Worm (Caenorhabditis elegans) whole organism, young adult: Measurements from ENCODE around the gene srsx-5.
A peak's percentile ranks its signal among the peaks of the same experiment; 100 is the strongest.

ENCODE experiments used
- D2030.7 ChIP-seq: fragments of 200-800 bp; sonication (Bioruptor generic); IDR thresholded peaks from 2 replicates; pipeline ENCODE4 v1.3.6; 2022; ENCODE audit warnings: missing genetic modification reagents, missing genetic modification characterization, missing compliant biosample characterization
- F10E7.11 ChIP-seq: sonication (generic microtip); optimal IDR thresholded peaks from 2 replicates; lab custom pipeline; 2017; ENCODE audit warnings: mild to moderate bottlenecking, missing genetic modification characterization, moderate library complexity, missing compliant biosample characterization
- F33H1.4 ChIP-seq: fragments of 200-800 bp; sonication (Bioruptor generic); IDR thresholded peaks from 2 replicates; pipeline ENCODE4 v1.3.6; 2022; ENCODE audit warnings: missing genetic modification reagents, missing genetic modification characterization, missing compliant biosample characterization
- K12H6.12 ChIP-seq: fragments of 200-800 bp; sonication (Bioruptor generic); optimal IDR thresholded peaks from 2 replicates; lab custom pipeline; 2018; ENCODE audit warnings: mild to moderate bottlenecking, missing genetic modification characterization, missing compliant biosample characterization
- Y67H2A.10 ChIP-seq: fragments of 200-800 bp; sonication (Bioruptor generic); conservative IDR thresholded peaks from 2 replicates; pipeline ENCODE4 v1.3.6; 2022; ENCODE audit warnings: missing genetic modification reagents, missing genetic modification characterization, missing compliant biosample characterization
- ama-1 ChIP-seq, 3 experiments: fragments of 150-350 bp in 1 of 3; sonication (generic microtip) in 2 of 3; optimal IDR thresholded peaks; 2 replicates each; lab custom pipeline; 2014 to 2018; ENCODE audit warnings: missing biosample characterization in 2 of 3, missing genetic modification characterization in 2 of 3, missing genetic modification reagents in 2 of 3
- hmg-1.2 ChIP-seq: fragments of 200-800 bp; sonication (Bioruptor generic); IDR thresholded peaks from 2 replicates; pipeline ENCODE4 v1.3.6; 2022; ENCODE audit warnings: missing genetic modification reagents, missing genetic modification characterization, missing compliant biosample characterization
- lin-35 ChIP-seq, 3 experiments: fragments of 150-350 bp in 2 of 3; sonication (generic microtip) in 1 of 3; optimal IDR thresholded peaks; 2 replicates each; lab custom pipeline; 2014 to 2018; ENCODE audit warnings: missing biosample characterization in 3 of 3, missing genetic modification characterization in 3 of 3, missing genetic modification reagents in 3 of 3
- mcd-1 ChIP-seq: fragments of 200-800 bp; sonication (Bioruptor generic); IDR thresholded peaks from 2 replicates; pipeline ENCODE4 v1.3.6; 2022; ENCODE audit warnings: missing genetic modification reagents, missing genetic modification characterization, missing compliant biosample characterization
- nfya-1 ChIP-seq: sonication (generic microtip); optimal IDR thresholded peaks from 2 replicates; lab custom pipeline; 2017; ENCODE audit warnings: antibody characterized with exemption, missing compliant biosample characterization, missing genetic modification characterization, borderline replicate concordance; ENCODE audit not compliant: insufficient read depth
- pha-4 ChIP-seq: fragments of 150-350 bp; sonication (generic microtip); optimal IDR thresholded peaks from 2 replicates; lab custom pipeline; 2014; ENCODE audit warnings: missing biosample characterization, missing genetic modification reagents, missing genetic modification characterization
- sdz-38 ChIP-seq: sonication (generic microtip); optimal IDR thresholded peaks from 2 replicates; lab custom pipeline; 2016; ENCODE audit warnings: missing genotype, missing genetic modification characterization, missing compliant biosample characterization
- sea-2 ChIP-seq: fragments of 200-800 bp; sonication (Bioruptor generic); IDR thresholded peaks from 2 replicates; pipeline ENCODE4 v1.3.6; 2022; ENCODE audit warnings: missing genetic modification characterization, missing compliant biosample characterization
- snpc-4 ChIP-seq, 5 experiments: fragments of 150-350 bp in 1 of 5; sonication (generic microtip) in 4 of 5; optimal IDR thresholded peaks; 2 replicates each; lab custom pipeline; 2014 to 2018; ENCODE audit warnings: missing genetic modification characterization in 5 of 5, missing biosample characterization in 3 of 5, antibody characterized with exemption in 2 of 5, mild to moderate bottlenecking in 2 of 5, missing compliant biosample characterization in 2 of 5, missing genotype in 2 of 5, moderate library complexity in 2 of 5, missing genetic modification reagents in 1 of 5

ce11 chrV:7888036-7888435, 40.7 kb upstream of the srsx-5 start:
- TF ChIP-seq K12H6.12 (tag; lab: Kevin White, UChicago) (no peak), F33H1.4 (no peak), hmg-1.2 (GFP tag; lab: Robert Waterston, UW) (no peak), snpc-4 (GFP tag; optimal IDR thresholded peaks at IDR 0.05; lab: Kevin White, UChicago) (no peak), snpc-4 (tag; optimal IDR thresholded peaks at IDR 0.05; lab: Kevin White, UChicago) (peak in 3 of 4 experiments; percentile 34 to 81 (median 49)), mcd-1 (GFP tag; lab: Robert Waterston, UW) (no peak), nfya-1 (tag; lab: Kevin White, UChicago) (no peak), lin-35 (GFP tag; optimal IDR thresholded peaks at IDR 0.05; lab: Kevin White, UChicago) (no peak), pha-4 (tag; lab: Kevin White, UChicago) (no peak), Y67H2A.10 (GFP tag; lab: Robert Waterston, UW) (no peak), sdz-38 (tag; lab: Kevin White, UChicago) (no peak), sea-2 (GFP tag; lab: Robert Waterston, UW) (no peak), ama-1 (optimal IDR thresholded peaks at IDR 0.05; lab: Kevin White, UChicago) (no peak), ama-1 (GFP tag; optimal IDR thresholded peaks at IDR 0.05; lab: Kevin White, UChicago) (no peak), D2030.7 (GFP tag; lab: Robert Waterston, UW) (no peak), F10E7.11 (tag; lab: Kevin White, UChicago) (no peak)
